Fruit fly (Drosophila melanogaster) whole organism, prepupa: ENCODE results near the gene CG42570.

Source experiments
- CG34406 ChIP-seq: fragments of 200-800 bp; sonication (Bioruptor generic); optimal IDR thresholded peaks from 3 replicates; lab custom pipeline; 2016; ENCODE audit warnings: missing biosample characterization, missing genetic modification characterization
- CG8319 ChIP-seq: fragments of 200-800 bp; sonication (Bioruptor generic); optimal IDR thresholded peaks from 3 replicates; lab custom pipeline; 2016; ENCODE audit warnings: missing biosample characterization, missing genetic modification characterization
- Hr4 ChIP-seq: fragments of 200-800 bp; sonication (Bioruptor generic); optimal IDR thresholded peaks from 3 replicates; lab custom pipeline; 2016; ENCODE audit warnings: missing biosample characterization, missing genetic modification characterization
- Smox ChIP-seq: fragments of 200-800 bp; sonication (Bioruptor generic); optimal IDR thresholded peaks from 3 replicates; lab custom pipeline; 2016; ENCODE audit warnings: missing biosample characterization, missing genetic modification characterization
- dsx ChIP-seq: fragments of 200-800 bp; optimal IDR thresholded peaks from 3 replicates; lab custom pipeline; 2019; ENCODE audit warnings: missing biosample characterization, mild to moderate bottlenecking, missing genetic modification characterization, moderate library complexity; ENCODE audit not compliant: poor library complexity, severe bottlenecking
- esn ChIP-seq: fragments of 200-800 bp; sonication (Bioruptor generic); optimal IDR thresholded peaks from 2 replicates; lab custom pipeline; 2016; ENCODE audit warnings: missing biosample characterization, mild to moderate bottlenecking, missing genetic modification characterization, moderate library complexity
- vri ChIP-seq: fragments of 200-800 bp; sonication (Bioruptor generic); optimal IDR thresholded peaks from 3 replicates; lab custom pipeline; 2016; ENCODE audit warnings: missing biosample characterization, mild to moderate bottlenecking, missing genetic modification characterization

dm6 chr3L:15669939-15670338 is 47.7 kb upstream of the CG42570 start:
- no peak for TF ChIP-seq Hr4 (GFP tag; lab: Kevin White, UChicago)
- no peak for TF ChIP-seq CG34406 (GFP tag; lab: Kevin White, UChicago)
- no peak for TF ChIP-seq esn
- no peak for TF ChIP-seq CG8319 (GFP tag; lab: Kevin White, UChicago)
- TF ChIP-seq Smox, result no peak
- no peak for TF ChIP-seq dsx (GFP tag; lab: Kevin White, UChicago)
- no peak for TF ChIP-seq vri (GFP tag; lab: Kevin White, UChicago)
